Worm (Caenorhabditis elegans) whole organism, late embryonic: Measurements from ENCODE around the gene clec-150.

Experiments used
- ama-1 ChIP-seq: fragments of 150-350 bp; optimal IDR thresholded peaks from 2 replicates; lab custom pipeline; 2014
- ceh-6 ChIP-seq: fragments of 200-800 bp; sonication (Bioruptor generic); optimal IDR thresholded peaks from 2 replicates; lab custom pipeline; 2018; ENCODE audit warnings: mild to moderate bottlenecking, missing genetic modification characterization, missing compliant biosample characterization
- ceh-9 ChIP-seq: sonication (generic microtip); optimal IDR thresholded peaks from 2 replicates; lab custom pipeline; 2016; ENCODE audit warnings: mild to moderate bottlenecking, missing genetic modification characterization, inconsistent platforms, missing compliant biosample characterization
- fkh-10 ChIP-seq: fragments of 150-350 bp; optimal IDR thresholded peaks from 2 replicates; lab custom pipeline; 2014; ENCODE audit warnings: missing biosample characterization, missing genetic modification reagents, missing genetic modification characterization
- nhr-11 ChIP-seq: fragments of 150-350 bp; optimal IDR thresholded peaks from 2 replicates; lab custom pipeline; 2014; ENCODE audit warnings: missing biosample characterization, missing genetic modification characterization
- pax-1 ChIP-seq: fragments of 150-350 bp; optimal IDR thresholded peaks from 2 replicates; lab custom pipeline; 2014; ENCODE audit warnings: missing biosample characterization, missing genetic modification characterization
- tbx-2 ChIP-seq: sonication (generic microtip); optimal IDR thresholded peaks from 2 replicates; lab custom pipeline; 2016; ENCODE audit warnings: missing genetic modification characterization, missing compliant biosample characterization
- tbx-7 ChIP-seq: sonication (generic microtip); optimal IDR thresholded peaks from 2 replicates; lab custom pipeline; 2016; ENCODE audit warnings: missing genotype, missing genetic modification characterization, missing compliant biosample characterization
- unc-55 ChIP-seq: sonication (generic microtip); optimal IDR thresholded peaks from 2 replicates; lab custom pipeline; 2017; ENCODE audit warnings: missing biosample characterization, missing genetic modification reagents, missing genetic modification characterization
- unc-86 ChIP-seq: sonication (generic microtip); optimal IDR thresholded peaks from 2 replicates; lab custom pipeline; 2016; ENCODE audit warnings: missing genetic modification characterization, missing compliant biosample characterization

DNA sequence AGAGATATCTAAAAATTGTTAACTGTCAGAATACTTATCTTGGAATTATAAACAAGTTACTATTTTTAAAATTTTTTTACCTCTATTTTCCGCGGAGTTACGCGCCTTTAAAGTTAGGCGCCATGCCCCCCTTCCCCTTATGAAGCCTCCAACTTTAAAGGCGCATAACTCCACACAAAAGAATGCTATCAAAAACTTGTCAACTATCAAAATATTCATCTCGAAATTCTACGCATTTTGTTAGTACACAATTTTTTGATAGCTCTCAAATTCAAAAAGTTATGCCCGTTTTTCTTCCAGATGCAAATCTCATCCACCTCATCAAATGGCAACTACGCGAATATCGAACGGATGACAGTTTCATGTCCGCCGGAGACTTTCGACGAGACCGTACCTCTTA, 19.5 kb upstream of the clec-150 start, which contains the start of gene tbc-10:
- TF ChIP-seq nhr-11 (tag; lab: Kevin White, UChicago) (no peak), ama-1 (no peak), fkh-10 (GFP tag; lab: Kevin White, UChicago) (no peak), ceh-9 (tag; lab: Kevin White, UChicago) (no peak), unc-55 (GFP tag; lab: Kevin White, UChicago) (no peak), pax-1 (tag; lab: Kevin White, UChicago) (no peak), tbx-2 (tag; lab: Kevin White, UChicago) (no peak), unc-86 (tag; lab: Kevin White, UChicago) (no peak), tbx-7 (tag; lab: Kevin White, UChicago) (no peak), ceh-6 (GFP tag; lab: Kevin White, UChicago) (no peak)
